Fruit fly (Drosophila melanogaster): ENCODE measurements around the gene NimA.

DNA sequence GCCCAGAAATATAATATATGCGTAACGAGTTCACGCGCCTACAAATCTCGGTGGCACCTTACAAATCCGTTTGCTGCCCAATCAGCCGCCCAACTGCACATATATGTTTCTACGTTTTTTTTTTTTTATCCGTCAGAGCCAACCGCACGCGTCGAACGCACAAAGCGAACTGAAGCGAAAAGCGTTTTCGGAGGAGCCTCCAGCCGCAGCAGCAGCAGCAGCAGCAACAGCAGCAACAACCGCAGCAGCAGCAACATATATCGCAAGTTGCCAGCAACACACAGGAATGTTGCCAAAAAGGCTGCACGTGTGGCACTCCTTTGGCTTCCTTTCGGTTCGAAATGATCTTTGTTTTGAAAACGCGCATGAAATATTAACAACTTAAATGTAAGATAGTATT lies 43.7 kb downstream of the NimA start, which contains the start of gene rk:
- TF ChIP-seq HLH106 (tag; optimal IDR thresholded peaks at IDR 0.05) = no peak
- TF ChIP-seq OdsH (GFP tag; optimal IDR thresholded peaks at IDR 0.05) = no peak
- TF ChIP-seq Myc (optimal IDR thresholded peaks at IDR 0.05) = no peak

Data from whole organism, wandering third instar larva.